Worm (Caenorhabditis elegans) whole organism, mixed stage, embryonic: ENCODE data around the gene nhr-63.

Source experiments
- blmp-1 ChIP-seq: fragments of 150-350 bp; optimal IDR thresholded peaks from 2 replicates; lab custom pipeline; 2014; ENCODE audit warnings: missing biosample characterization, missing genetic modification characterization
- elt-3 ChIP-seq: fragments of 150-350 bp; optimal IDR thresholded peaks from 2 replicates; lab custom pipeline; 2014; ENCODE audit warnings: missing biosample characterization, missing genetic modification characterization
- ham-2 ChIP-seq: fragments of 200-800 bp; sonication (Bioruptor generic); optimal IDR thresholded peaks from 2 replicates; lab custom pipeline; 2018; ENCODE audit warnings: mild to moderate bottlenecking, missing genetic modification characterization, missing compliant biosample characterization
- mep-1 ChIP-seq: fragments of 150-350 bp; optimal IDR thresholded peaks from 2 replicates; lab custom pipeline; 2017; ENCODE audit warnings: missing biosample characterization, missing genetic modification reagents, missing genetic modification characterization, inconsistent platforms
- nhr-28 ChIP-seq: fragments of 150-350 bp; optimal IDR thresholded peaks from 2 replicates; lab custom pipeline; 2014; ENCODE audit warnings: missing biosample characterization, missing genetic modification characterization
- unc-62 ChIP-seq: fragments of 150-350 bp; optimal IDR thresholded peaks from 2 replicates; lab custom pipeline; 2014; ENCODE audit warnings: missing biosample characterization, missing genetic modification reagents, missing genetic modification characterization

DNA sequence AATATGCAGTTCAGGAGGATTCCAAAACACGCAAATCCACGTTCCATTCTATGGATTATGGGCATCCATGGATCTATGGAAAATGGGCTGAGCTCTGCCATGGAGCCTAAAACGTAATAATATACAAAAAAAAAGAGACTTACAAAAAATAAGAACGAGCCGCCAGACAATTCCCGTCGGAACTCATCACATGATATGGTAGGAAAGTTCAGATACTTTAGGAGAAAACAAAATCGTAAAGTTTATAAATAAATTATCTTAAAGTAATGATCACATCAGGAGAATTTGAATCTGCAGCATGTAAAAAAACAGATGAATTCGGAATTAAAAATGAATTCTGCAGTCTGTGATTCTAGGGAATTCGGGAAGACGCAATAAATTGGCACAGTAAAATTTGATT, 13.3 kb downstream of the nhr-63 start, which contains the start of gene str-232:
- TF ChIP-seq mep-1 (tag; lab: Kevin White, UChicago): no peak
- no peak for TF ChIP-seq unc-62 (GFP tag; lab: Kevin White, UChicago)
- no peak for TF ChIP-seq blmp-1 (tag; lab: Kevin White, UChicago)
- TF ChIP-seq nhr-28 (tag; lab: Kevin White, UChicago): no peak
- no peak for TF ChIP-seq elt-3 (tag; lab: Kevin White, UChicago)
- no peak for TF ChIP-seq ham-2 (GFP tag; lab: Kevin White, UChicago)
